1 fruit fly cellular context compared by ENCODE assay signal in the genomic region with DNA sequence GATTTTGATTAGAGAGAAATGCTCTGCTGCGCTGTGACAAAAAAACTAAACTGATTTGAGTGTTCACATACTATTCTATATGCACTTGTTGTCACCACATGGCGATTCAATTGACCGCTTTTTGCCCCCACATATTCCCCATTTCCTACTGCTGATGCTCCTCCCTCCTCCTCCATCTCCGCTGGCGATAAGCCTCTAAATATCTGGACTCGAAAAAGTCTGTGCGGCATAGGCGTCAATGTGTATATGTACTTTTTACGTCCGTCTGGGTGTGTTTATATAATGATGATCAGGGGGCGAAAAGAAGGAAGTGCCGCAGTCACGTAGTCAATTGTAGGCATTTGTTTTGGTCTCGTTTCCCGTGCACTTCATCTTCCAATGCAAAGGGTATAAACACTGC.
A peak's percentile ranks its signal among the peaks of the same experiment; 100 is the strongest.
TF ChIP-seq lines count a peak whose summit lies in the region.

No protein-coding gene starts in this region.

TF ChIP-seq in whole organism, embryonic, 481 proteins besides CTCF, POLR2A, EP300 and RAD21 (continued from another document):
- TF ChIP-seq chm (GFP tag; IDR thresholded peaks at IDR 0.05; lab: Robert Waterston, UW): 0 out of 2 replicates have a peak, but pooled peaks have one; percentile 27
- no peak for TF ChIP-seq D19B (GFP tag; optimal IDR thresholded peaks at IDR 0.05; lab: Kevin White, UChicago)
- 0 out of 3 replicates have a peak, but pooled peaks have one; percentile 30 for TF ChIP-seq z (GFP tag; IDR thresholded peaks at IDR 0.05; lab: Robert Waterston, UW)
- no peak for TF ChIP-seq ranshi (GFP tag; IDR thresholded peaks at IDR 0.05; lab: Robert Waterston, UW)
- no peak for TF ChIP-seq al (GFP tag; IDR thresholded peaks at IDR 0.05; lab: Robert Waterston, UW)
- TF ChIP-seq scrt (GFP tag; optimal IDR thresholded peaks at IDR 0.05; lab: Kevin White, UChicago): no peak
- TF ChIP-seq lov (optimal IDR thresholded peaks at IDR 0.05; lab: Kevin White, UChicago): no peak
- TF ChIP-seq lov (GFP tag; IDR thresholded peaks at IDR 0.05; lab: Robert Waterston, UW): no peak
- TF ChIP-seq CG3847 (GFP tag; IDR thresholded peaks at IDR 0.05; lab: Robert Waterston, UW): no peak
- TF ChIP-seq vvl (GFP tag; IDR thresholded peaks at IDR 0.05; lab: Robert Waterston, UW): 0 out of 2 replicates have a peak, but pooled peaks have one; percentile 15
- TF ChIP-seq YL-1 (GFP tag; optimal IDR thresholded peaks at IDR 0.05; lab: Kevin White, UChicago): no peak
